Worm (Caenorhabditis elegans) whole organism, late embryonic: ENCODE measurements around the gene pie-1.

Source experiments
- K02D7.2 ChIP-seq: sonication (generic microtip); optimal IDR thresholded peaks from 2 replicates; lab custom pipeline; 2017; ENCODE audit warnings: mild to moderate bottlenecking, missing genetic modification characterization, missing compliant biosample characterization
- T23F11.4 ChIP-seq: fragments of 200-800 bp; sonication (Bioruptor generic); optimal IDR thresholded peaks from 2 replicates; lab custom pipeline; 2018; ENCODE audit warnings: mild to moderate bottlenecking, missing genetic modification characterization, missing compliant biosample characterization
- Y22D7AL.16 ChIP-seq: sonication (generic microtip); optimal IDR thresholded peaks from 2 replicates; lab custom pipeline; 2016; ENCODE audit warnings: missing genetic modification characterization, missing compliant biosample characterization
- ahr-1 ChIP-seq: sonication (generic microtip); optimal IDR thresholded peaks from 2 replicates; lab custom pipeline; 2016; ENCODE audit warnings: missing genetic modification characterization, missing compliant biosample characterization
- ceh-22 ChIP-seq: sonication (generic microtip); optimal IDR thresholded peaks from 2 replicates; lab custom pipeline; 2017; ENCODE audit warnings: missing biosample characterization, missing genetic modification characterization
- ceh-30 ChIP-seq: fragments of 150-350 bp; optimal IDR thresholded peaks from 2 replicates; lab custom pipeline; 2014; ENCODE audit warnings: missing biosample characterization, missing genetic modification characterization
- ceh-31 ChIP-seq: sonication (generic microtip); optimal IDR thresholded peaks from 2 replicates; lab custom pipeline; 2016; ENCODE audit warnings: missing genetic modification characterization, missing compliant biosample characterization
- ceh-45 ChIP-seq: fragments of 200-800 bp; sonication (Bioruptor generic); IDR thresholded peaks from 2 replicates; pipeline ENCODE4 v1.3.6; 2022; ENCODE audit warnings: missing genetic modification reagents, missing genetic modification characterization, missing compliant biosample characterization
- ceh-48 ChIP-seq: sonication (generic microtip); optimal IDR thresholded peaks from 2 replicates; lab custom pipeline; 2016; ENCODE audit warnings: missing genetic modification characterization, inconsistent platforms, missing compliant biosample characterization
- elt-2 ChIP-seq: sonication (generic microtip); optimal IDR thresholded peaks from 2 replicates; lab custom pipeline; 2016; ENCODE audit warnings: missing genetic modification reagents, missing genetic modification characterization, missing compliant biosample characterization
- elt-4 ChIP-seq: sonication (generic microtip); optimal IDR thresholded peaks from 2 replicates; lab custom pipeline; 2016; ENCODE audit warnings: missing genetic modification characterization, missing compliant biosample characterization
- ets-4 ChIP-seq: sonication (generic microtip); optimal IDR thresholded peaks from 2 replicates; lab custom pipeline; 2016; ENCODE audit warnings: missing genetic modification characterization, missing compliant biosample characterization
- eyg-1 ChIP-seq: sonication (generic microtip); optimal IDR thresholded peaks from 2 replicates; lab custom pipeline; 2016; ENCODE audit warnings: missing genotype, missing genetic modification characterization, missing compliant biosample characterization
- fkh-6 ChIP-seq: sonication (generic microtip); optimal IDR thresholded peaks from 2 replicates; lab custom pipeline; 2016; ENCODE audit warnings: missing genetic modification characterization, missing compliant biosample characterization
- gmeb-2 ChIP-seq: sonication (generic microtip); optimal IDR thresholded peaks from 2 replicates; lab custom pipeline; 2016; ENCODE audit warnings: missing genetic modification characterization, inconsistent platforms, missing compliant biosample characterization
- hlh-30 ChIP-seq: sonication (generic microtip); optimal IDR thresholded peaks from 2 replicates; lab custom pipeline; 2017; ENCODE audit warnings: antibody characterized with exemption, missing genetic modification characterization, missing compliant biosample characterization; ENCODE audit not compliant: insufficient read depth
- lin-11 ChIP-seq: fragments of 200-800 bp; sonication (Bioruptor generic); optimal IDR thresholded peaks from 2 replicates; lab custom pipeline; 2018; ENCODE audit warnings: mild to moderate bottlenecking, missing genetic modification characterization, missing compliant biosample characterization
- mec-3 ChIP-seq: sonication (generic microtip); optimal IDR thresholded peaks from 2 replicates; lab custom pipeline; 2016; ENCODE audit warnings: borderline replicate concordance, missing genetic modification characterization, missing compliant biosample characterization
- nfya-1 ChIP-seq: sonication (generic microtip); optimal IDR thresholded peaks from 2 replicates; lab custom pipeline; 2017; ENCODE audit warnings: missing genetic modification characterization, mild to moderate bottlenecking, missing compliant biosample characterization, antibody characterized with exemption, moderate library complexity
- nhr-232 ChIP-seq: sonication (generic microtip); optimal IDR thresholded peaks from 2 replicates; lab custom pipeline; 2016; ENCODE audit warnings: missing genetic modification characterization, missing compliant biosample characterization
- npax-4 ChIP-seq: sonication (generic microtip); optimal IDR thresholded peaks from 2 replicates; lab custom pipeline; 2016; ENCODE audit warnings: missing genetic modification characterization, missing compliant biosample characterization
- odd-2 ChIP-seq: sonication (generic microtip); optimal IDR thresholded peaks from 2 replicates; lab custom pipeline; 2017; ENCODE audit warnings: antibody characterized with exemption, mild to moderate bottlenecking, missing genetic modification characterization, missing compliant biosample characterization
- pat-9 ChIP-seq: fragments of 200-800 bp; sonication (Bioruptor generic); optimal IDR thresholded peaks from 2 replicates; lab custom pipeline; 2018; ENCODE audit warnings: mild to moderate bottlenecking, missing genetic modification characterization, moderate library complexity, missing compliant biosample characterization
- pha-4 ChIP-seq: fragments of 150-350 bp; optimal IDR thresholded peaks from 2 replicates; lab custom pipeline; 2018; ENCODE audit warnings: missing biosample characterization, missing genetic modification reagents, missing genetic modification characterization
- ref-2 ChIP-seq: sonication (generic microtip); optimal IDR thresholded peaks from 2 replicates; lab custom pipeline; 2016; ENCODE audit warnings: missing genetic modification characterization, missing compliant biosample characterization
- sox-4 ChIP-seq: sonication (generic microtip); optimal IDR thresholded peaks from 2 replicates; lab custom pipeline; 2017; ENCODE audit warnings: mild to moderate bottlenecking, missing genetic modification characterization, inconsistent platforms, missing compliant biosample characterization
- ttx-3 ChIP-seq: sonication (generic microtip); optimal IDR thresholded peaks from 2 replicates; lab custom pipeline; 2016; ENCODE audit warnings: missing genetic modification reagents, missing genetic modification characterization, missing compliant biosample characterization
- unc-42 ChIP-seq: sonication (generic microtip); optimal IDR thresholded peaks from 2 replicates; lab custom pipeline; 2016; ENCODE audit warnings: missing genotype, missing genetic modification characterization, missing compliant biosample characterization
- unc-55 ChIP-seq: sonication (generic microtip); optimal IDR thresholded peaks from 2 replicates; lab custom pipeline; 2017; ENCODE audit warnings: missing biosample characterization, missing genetic modification reagents, missing genetic modification characterization

The pie-1 gene

DNA sequence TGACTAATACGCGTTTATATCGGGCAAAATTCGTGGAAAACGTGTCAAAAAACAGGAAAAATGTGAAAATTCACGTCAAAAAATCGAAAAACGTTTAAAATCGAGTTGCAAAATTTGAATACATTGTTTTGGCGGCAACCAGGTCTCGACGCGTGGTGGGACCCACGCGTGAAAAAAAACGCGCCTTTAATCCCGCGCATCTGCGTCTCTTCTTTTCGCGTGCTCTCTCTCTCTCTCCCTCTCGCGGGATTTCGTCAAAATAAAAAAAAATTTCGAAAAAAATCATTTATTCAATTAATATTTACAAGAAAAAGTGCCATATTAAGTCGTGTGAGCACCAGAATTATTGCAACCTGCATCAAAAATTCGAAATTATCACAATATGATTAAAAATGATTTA, 26.6 kb downstream of the pie-1 start, which contains the start of gene ani-1:
Gene ani-1 (minus strand): TSS at position 61 of the 400 bp plus-strand sequence.
- TF ChIP-seq pha-4 (tag; lab: Kevin White, UChicago) (no peak), ceh-31 (tag; lab: Kevin White, UChicago) (peak; percentile 42), unc-55 (GFP tag; lab: Kevin White, UChicago) (peak; percentile 3), nfya-1 (tag; lab: Kevin White, UChicago) (peak; percentile 38), hlh-30 (peak; percentile 32), unc-42 (peak; percentile 2), npax-4 (tag; lab: Kevin White, UChicago) (no peak)

DNA sequence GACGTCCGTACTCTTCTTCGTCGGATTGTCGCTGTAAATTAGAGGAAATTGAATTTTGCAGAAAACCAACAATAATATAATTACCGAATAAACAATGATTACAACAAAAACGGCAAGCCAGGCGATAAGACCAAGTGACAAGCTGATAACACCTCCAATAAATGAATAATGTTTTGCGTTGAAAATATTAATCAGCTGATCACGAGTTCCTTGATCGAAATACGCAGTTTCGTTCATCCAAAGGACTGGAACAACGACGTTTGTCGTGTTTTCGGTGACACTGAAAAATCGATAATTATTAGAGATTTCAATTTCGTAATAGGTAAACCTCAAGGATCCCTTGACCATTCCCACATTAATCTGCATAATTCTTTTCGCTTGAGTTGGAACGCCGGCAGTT, 27.1 kb downstream of the pie-1 start:
- TF ChIP-seq elt-2 (peak; percentile 43), lin-11 (tag; lab: Kevin White, UChicago) (no peak), ets-4 (tag; lab: Kevin White, UChicago) (no peak), nhr-232 (no peak)
- TF ChIP-seq, all 69 proteins: peak for 1

DNA sequence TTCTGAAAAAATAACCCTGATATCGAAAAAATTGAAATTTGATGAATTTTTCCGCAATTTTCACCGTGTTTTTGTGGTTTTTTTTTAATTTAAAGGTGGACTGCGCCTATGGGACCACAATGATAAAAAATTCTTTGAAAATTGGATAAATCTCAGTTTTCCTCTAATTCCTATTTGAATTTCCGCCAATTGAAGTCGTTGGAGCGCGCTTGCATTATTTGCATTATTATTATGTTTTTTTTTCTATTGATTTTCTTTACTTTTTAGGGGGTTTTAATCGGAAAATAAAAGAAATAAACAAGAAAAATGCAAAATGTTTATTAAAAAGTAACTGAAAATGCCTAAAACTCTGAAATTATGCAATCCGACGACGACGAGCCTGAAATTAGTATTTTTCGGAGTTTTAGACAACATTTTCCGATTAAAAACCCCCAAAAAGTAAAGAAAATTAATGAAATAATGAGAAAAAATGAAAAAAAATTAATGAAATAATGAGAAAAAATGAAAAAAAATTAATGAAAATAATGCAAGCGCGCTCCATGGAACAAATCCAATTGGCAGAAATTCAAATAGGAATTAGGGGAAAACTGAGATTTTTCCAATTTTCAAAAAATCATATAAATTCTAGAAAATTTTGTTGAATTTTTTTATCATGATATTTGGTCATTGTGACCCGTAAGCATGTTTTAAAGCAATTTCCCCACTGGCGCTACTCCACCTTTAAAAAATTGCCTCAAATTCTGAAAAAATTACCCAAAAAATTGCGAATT, 29.1 kb downstream of the pie-1 start:
- no peak for TF ChIP-seq Y22D7AL.16 (tag; lab: Kevin White, UChicago)
- no peak for TF ChIP-seq gmeb-2 (tag; lab: Kevin White, UChicago)
- no peak for TF ChIP-seq ahr-1 (tag; lab: Kevin White, UChicago)
- no peak for TF ChIP-seq odd-2 (tag; lab: Kevin White, UChicago)
- TF ChIP-seq pat-9 (tag; lab: Kevin White, UChicago), result no peak
- TF ChIP-seq ceh-48 (tag; lab: Kevin White, UChicago), result no peak
- no peak for TF ChIP-seq nfya-1 (tag; lab: Kevin White, UChicago)
- TF ChIP-seq mec-3, result no peak
- TF ChIP-seq sox-4, result no peak
- TF ChIP-seq eyg-1 (tag; lab: Kevin White, UChicago), result no peak
- no peak for TF ChIP-seq ref-2
- no peak for TF ChIP-seq T23F11.4 (GFP tag; lab: Kevin White, UChicago)
- no peak for TF ChIP-seq elt-4 (tag; lab: Kevin White, UChicago)
- TF ChIP-seq fkh-6, result no peak

- TF ChIP-seq hlh-30 (peak; percentile 75), lin-11 (tag; lab: Kevin White, UChicago) (no peak), ets-4 (tag; lab: Kevin White, UChicago) (peak; percentile 43), ceh-31 (tag; lab: Kevin White, UChicago) (peak; percentile 37)
Observed at ce11 chrIII:12456801-12457647, 30.3 kb downstream of the pie-1 start, which contains the start of the genes scav-3 and Y49E10.21. Gene scav-3, minus strand, starts transcription at chrIII:12456850. Gene Y49E10.21, plus strand, starts transcription at chrIII:12457597.

DNA sequence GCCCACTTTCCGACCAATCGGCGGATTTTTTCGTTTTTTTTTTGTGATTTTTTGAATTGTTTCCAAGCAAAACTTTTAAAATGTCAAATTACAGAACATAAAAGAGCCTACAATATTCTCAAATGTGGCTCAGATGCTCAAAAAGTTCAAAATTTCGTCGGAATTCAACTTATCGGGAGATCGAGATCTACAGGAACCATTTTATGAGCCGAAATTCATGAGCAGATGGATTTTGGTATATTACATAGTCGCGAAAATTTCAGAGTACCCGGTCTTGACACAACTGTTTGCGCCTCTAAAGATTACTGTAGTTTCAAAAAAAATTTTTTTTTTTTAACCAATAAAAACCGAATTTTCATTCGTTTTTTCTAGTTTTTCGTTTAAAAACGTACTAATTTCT, 32.3 kb downstream of the pie-1 start:
- TF ChIP-seq ttx-3 (tag; lab: Kevin White, UChicago) (no peak), ceh-22 (tag; lab: Kevin White, UChicago) (no peak), unc-42 (no peak), ceh-45 (GFP tag; lab: Robert Waterston, UW) (no peak), mec-3 (no peak), pha-4 (tag; lab: Kevin White, UChicago) (no peak), K02D7.2 (tag; lab: Kevin White, UChicago) (no peak), ceh-30 (tag; lab: Kevin White, UChicago) (no peak), elt-4 (tag; lab: Kevin White, UChicago) (no peak)
